Fruit fly (Drosophila melanogaster) whole organism, wandering third instar larva: ENCODE measurements around the gene Cpr78Ca.

Experiments
- CG9705 ChIP-seq: fragments of 200-800 bp; sonication (Bioruptor generic); optimal IDR thresholded peaks from 2 replicates; lab custom pipeline; 2018; ENCODE audit warnings: missing biosample characterization, mild to moderate bottlenecking, missing genetic modification characterization
- HLH106 ChIP-seq: fragments of 200-800 bp; optimal IDR thresholded peaks from 3 replicates; lab custom pipeline; 2019; ENCODE audit warnings: missing biosample characterization, mild to moderate bottlenecking, missing genetic modification characterization, moderate library complexity
- Jra ChIP-seq: sonication (Bioruptor generic); optimal IDR thresholded peaks from 2 replicates; lab custom pipeline; 2016; ENCODE audit warnings: missing biosample characterization, missing genetic modification characterization
- Mio ChIP-seq: sonication (Bioruptor generic); optimal IDR thresholded peaks from 2 replicates; lab custom pipeline; 2016; ENCODE audit warnings: missing biosample characterization, missing genetic modification characterization
- Myc ChIP-seq: fragments of >200 bp; optimal IDR thresholded peaks from 2 replicates; lab custom pipeline; 2017
- Rel ChIP-seq, 2 experiments: fragments of 200-800 bp; sonication (Bioruptor generic) in 1 of 2; optimal IDR thresholded peaks; 2 replicates in 1 of 2; 3 replicates in 1 of 2; lab custom pipeline; 2016 to 2019; ENCODE audit warnings: mild to moderate bottlenecking in 2 of 2, missing biosample characterization in 2 of 2, missing genetic modification characterization in 2 of 2, moderate library complexity in 1 of 2
- Vsx2 ChIP-seq: fragments of 200-300, 225-300 bp; sonication (Bioruptor generic); optimal IDR thresholded peaks from 2 replicates; lab custom pipeline; 2018; ENCODE audit warnings: missing biosample characterization, missing genetic modification characterization; ENCODE audit not compliant: partially characterized antibody
- ey ChIP-seq: fragments of 200-800 bp; sonication (Bioruptor generic); optimal IDR thresholded peaks from 2 replicates; lab custom pipeline; 2016; ENCODE audit warnings: missing biosample characterization, missing genetic modification characterization
- foxo ChIP-seq, 2 experiments: fragments of 200-800 bp; sonication (Bioruptor generic); optimal IDR thresholded peaks; 2 replicates in 1 of 2; 3 replicates in 1 of 2; lab custom pipeline; 2016 to 2017; ENCODE audit warnings: missing biosample characterization in 2 of 2, missing genetic modification characterization in 2 of 2
- fru ChIP-seq: fragments of 200-800 bp; sonication (Bioruptor generic); optimal IDR thresholded peaks from 3 replicates; lab custom pipeline; 2016; ENCODE audit warnings: missing biosample characterization, mild to moderate bottlenecking, missing genetic modification characterization
- pan ChIP-seq: fragments of >200 bp; optimal IDR thresholded peaks from 2 replicates; lab custom pipeline; 2017
- psq ChIP-seq: fragments of 200-800 bp; sonication (Bioruptor generic); optimal IDR thresholded peaks from 3 replicates; lab custom pipeline; 2017; ENCODE audit warnings: missing biosample characterization, mild to moderate bottlenecking, missing genetic modification characterization, moderate library complexity

DNA sequence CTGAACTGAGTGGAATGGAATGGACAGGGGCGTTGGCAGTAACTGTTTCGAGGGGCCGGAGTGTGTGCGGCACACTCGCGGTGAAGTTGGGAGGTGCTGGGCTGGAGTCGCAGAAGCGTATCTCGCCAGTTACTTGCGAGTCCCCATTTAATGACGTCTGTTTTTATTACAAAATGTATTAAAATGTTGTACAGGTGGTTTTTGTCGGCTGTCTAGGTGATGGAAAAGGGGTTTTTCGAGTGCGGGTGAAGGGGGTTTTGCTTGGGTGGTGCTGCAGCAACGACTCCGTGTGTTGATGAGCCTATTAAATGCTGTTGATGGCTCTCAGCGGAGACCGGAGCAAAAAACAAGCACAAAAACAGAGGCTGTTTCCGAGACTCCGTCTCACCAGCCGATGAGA, 41.2 kb downstream of the Cpr78Ca start:
- TF ChIP-seq psq (GFP tag; lab: Kevin White, UChicago) (peak; percentile 33), Vsx2 (GFP tag; lab: Kevin White, UChicago) (no peak), Mio (GFP tag; lab: Kevin White, UChicago) (no peak), CG9705 (GFP tag; lab: Kevin White, UChicago) (no peak), Myc (no peak), pan (lab: Kevin White, UChicago) (no peak), Jra (GFP tag; lab: Kevin White, UChicago) (no peak), HLH106 (tag; lab: Kevin White, UChicago) (peak; percentile 37), foxo (GFP tag; optimal IDR thresholded peaks at IDR 0.05; lab: Kevin White, UChicago) (peak in 1 of 2 experiments; percentile 57), ey (peak; percentile 49), Rel (GFP tag; optimal IDR thresholded peaks at IDR 0.05; lab: Kevin White, UChicago) (no peak), Rel (tag; optimal IDR thresholded peaks at IDR 0.05; lab: Kevin White, UChicago) (no peak), fru (GFP tag; lab: Kevin White, UChicago) (peak; percentile 70)
